Worm (Caenorhabditis elegans) whole organism, dauer: ENCODE data around the gene gst-11.

ENCODE experiments used
- unc-62 ChIP-seq: sonication (generic microtip); optimal IDR thresholded peaks from 2 replicates; lab custom pipeline; 2017; ENCODE audit warnings: missing biosample characterization, missing genetic modification reagents, missing genetic modification characterization

gst-11 gene

DNA sequence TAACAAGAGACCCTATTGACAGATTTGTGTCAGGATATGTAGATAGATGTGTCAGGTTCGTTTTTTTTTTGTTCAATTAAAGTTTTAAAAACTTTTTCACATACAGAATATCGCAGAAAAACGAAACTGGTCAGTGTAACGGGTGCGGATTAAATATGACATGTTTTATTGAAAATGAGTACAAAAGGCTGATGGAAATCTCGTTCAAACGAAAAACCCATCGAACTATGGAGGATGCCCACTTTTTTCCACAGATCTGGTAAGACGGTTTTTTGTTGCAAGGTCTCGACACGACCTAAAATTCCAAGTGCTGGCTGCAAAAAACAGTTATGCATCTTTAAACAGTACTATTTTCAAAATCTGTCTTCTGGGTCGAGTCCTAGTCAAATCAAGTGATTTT lies 3.5 kb downstream of the gst-11 start:
- TF ChIP-seq unc-62: no peak

DNA sequence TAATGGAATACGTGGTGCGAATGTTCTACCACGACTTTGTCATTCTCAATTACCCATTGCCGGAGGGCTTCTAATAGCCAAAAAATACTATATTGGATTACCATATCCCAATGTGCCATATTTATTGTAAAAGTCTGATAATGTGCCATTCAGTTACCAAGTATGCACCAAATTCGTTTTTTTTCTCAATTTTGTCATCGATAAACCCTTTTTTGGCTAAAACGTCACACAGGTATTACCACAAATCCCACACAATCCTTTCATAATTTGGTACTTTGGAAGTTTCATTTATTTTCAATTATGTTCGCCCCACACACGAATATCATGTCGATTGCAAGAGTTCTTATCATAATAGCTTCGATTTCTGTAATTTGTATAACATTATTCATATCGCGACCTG lies 5.5 kb downstream of the gst-11 start, which contains the start of gene vep-2:
Gene vep-2, plus strand, starts transcription at position 301 of the 400 bp plus-strand sequence.
- TF ChIP-seq unc-62: no peak

DNA sequence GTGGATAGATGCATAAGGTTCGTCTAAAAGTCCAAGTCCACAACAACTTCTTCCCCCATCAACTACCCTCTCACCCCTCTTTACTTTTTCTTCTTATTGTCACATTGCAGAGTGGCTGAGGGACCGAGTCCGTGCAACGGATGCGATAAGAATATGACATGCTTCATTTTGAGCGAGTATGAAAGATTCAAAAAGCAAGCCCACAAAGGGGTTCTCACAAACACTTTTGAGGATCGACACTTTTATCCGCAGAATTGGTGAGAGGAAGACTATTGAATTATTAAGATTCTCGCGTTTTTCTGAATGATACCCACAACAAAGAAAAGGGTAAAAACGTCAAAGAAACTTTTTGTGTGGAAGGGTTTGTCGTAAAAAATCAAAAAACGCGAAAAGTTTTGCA lies 8.0 kb downstream of the gst-11 start:
- TF ChIP-seq unc-62: no peak

DNA sequence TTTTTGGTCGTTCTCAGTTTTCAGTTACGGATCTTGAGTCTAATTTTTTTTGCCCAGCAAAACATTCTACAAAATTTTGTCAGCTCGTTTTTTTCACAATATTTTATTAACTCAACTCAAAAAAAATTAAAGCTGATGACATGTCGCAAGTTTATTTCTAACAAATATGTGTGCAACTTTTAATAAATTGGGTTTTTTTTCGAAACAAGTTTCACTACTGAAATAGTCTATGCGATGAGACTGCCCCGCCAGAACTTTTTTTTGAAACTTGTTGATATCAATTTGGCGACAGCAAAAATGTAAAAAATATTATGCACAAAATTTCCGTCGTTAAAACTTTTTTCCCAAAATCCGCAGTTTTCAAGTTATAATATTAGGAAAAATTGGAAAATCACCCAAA lies 10.4 kb downstream of the gst-11 start, which contains the start of gene C18B2.2:
Gene C18B2.2, plus strand, starts transcription at position 301 of the 400 bp plus-strand sequence.
- TF ChIP-seq unc-62: no peak

DNA sequence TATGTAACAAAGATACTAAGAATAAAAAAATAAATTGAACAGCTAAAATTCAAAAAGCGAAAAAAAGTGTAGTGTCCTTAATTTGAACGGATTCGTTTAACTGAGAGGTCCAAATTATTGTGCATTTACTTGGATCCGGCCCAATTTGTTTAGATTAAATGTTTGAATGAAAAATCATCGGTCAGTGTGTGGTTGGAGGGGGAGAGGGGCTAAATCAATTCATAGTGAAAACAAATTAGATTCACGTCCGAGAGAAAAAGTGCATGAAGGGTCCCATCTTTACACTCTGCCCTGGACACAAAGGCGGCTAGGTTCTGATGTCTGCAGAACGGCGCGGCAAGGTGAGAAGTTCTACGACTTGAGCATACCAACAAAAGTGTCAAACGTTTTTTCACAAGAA lies 14.7 kb downstream of the gst-11 start:
- no peak for TF ChIP-seq unc-62

DNA sequence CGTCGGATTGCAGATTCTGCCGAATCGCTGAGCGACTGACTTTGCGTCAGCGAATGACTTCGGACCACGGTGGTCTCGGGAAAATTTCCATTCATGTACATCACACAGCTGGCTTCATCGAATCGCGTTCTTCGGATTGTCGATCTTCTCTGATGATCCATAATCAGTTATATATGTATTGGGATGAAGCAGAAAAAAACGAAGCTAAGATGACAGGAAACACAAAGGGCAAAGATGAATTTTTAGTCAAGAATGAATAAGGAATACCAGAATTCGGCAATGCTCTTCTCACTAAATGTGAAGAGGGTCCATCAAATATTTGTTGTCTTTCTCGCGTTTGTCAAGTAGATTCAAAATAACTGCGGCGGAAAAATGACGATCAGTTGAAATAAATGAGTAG lies 16.3 kb downstream of the gst-11 start, which contains the start of gene del-9:
Gene del-9, minus strand, starts transcription at position 101 of the 400 bp plus-strand sequence.
- no peak for TF ChIP-seq unc-62

DNA sequence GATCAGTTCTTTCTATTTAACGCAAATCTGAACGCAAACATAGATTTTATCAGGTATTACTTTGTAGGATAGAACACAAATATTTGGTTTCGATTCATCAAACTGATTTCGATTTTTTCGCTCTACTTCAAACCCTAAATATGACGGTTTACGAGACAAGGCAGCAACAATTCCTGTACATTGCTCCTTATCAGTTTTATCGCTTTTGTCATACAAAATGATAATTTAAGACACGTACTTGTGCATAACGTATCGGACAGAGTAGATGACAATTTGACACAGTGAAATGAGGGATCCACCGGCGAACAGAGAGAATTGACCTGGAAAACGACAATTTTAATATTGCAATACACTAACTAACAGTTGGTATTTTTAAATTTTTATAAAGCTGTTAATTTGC lies 19.9 kb downstream of the gst-11 start:
- no peak for TF ChIP-seq unc-62

DNA sequence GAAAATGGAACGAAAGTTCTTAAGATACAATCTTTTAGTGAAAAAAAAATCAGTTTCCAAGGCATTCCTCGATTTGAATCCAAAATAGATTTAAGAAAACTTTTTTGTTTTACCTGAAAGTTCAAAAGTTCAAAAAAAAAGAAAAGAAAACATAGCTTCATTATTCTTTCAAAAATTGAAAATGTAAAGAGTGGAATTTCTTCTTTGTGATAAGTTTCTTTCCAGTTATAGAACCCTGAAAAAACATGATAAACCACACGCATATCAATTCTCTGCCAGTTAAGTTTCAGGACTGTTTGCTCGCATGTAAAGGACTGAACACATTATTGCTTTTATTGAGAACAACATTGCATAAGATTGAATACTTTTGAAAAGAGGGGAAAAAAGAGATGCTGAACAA lies 21.8 kb downstream of the gst-11 start:
- TF ChIP-seq unc-62: no peak

DNA sequence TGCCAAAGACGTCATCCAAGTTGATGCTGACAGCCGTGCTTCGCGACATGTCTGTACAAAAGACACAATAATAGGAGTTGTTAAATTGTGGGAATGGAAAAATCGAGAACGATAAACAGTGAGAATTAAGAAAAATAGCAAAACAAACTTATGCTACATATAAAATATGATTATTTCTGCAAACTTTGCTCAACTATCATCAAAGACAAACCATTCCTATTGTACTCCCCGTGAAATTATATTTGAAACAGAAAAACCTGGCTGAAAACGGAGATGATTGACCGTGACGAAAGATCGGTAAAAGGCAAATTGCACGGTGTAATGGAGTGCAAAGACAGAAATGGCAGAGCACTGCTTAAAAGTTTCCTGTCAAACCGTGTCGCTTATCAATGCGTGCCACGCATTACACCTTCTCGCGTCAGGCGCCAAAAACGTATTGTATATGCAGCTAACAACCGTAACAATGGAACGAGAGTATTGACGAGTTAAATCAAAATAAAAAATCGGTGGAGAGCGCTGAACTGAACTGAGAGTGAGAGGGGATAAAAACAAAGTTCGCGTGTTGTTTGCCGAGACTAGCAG lies 22.4 kb downstream of the gst-11 start, which contains the start of gene C18B2.5:
Gene C18B2.5, minus strand, starts transcription at position 51 of the 582 bp plus-strand sequence.
- no peak for TF ChIP-seq unc-62

DNA sequence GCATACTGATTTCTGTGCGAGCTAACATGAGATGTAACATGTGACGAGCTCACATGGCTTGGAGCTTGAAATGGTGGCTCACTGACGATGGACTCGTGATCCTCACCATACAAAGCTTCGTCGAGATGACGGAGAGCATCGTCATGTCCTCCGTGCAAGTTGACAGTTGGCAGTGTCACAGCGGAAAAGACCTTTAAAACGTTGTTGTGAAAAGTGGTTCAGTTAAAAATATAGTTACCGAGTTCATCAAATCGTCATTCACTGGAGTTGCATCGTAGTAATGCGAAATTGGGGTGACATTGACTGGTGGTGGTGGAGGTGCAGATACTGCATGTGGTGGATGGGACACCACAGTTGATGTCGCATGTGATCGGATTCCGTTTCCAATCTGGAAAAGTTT lies 23.1 kb downstream of the gst-11 start:
- TF ChIP-seq unc-62: no peak

DNA sequence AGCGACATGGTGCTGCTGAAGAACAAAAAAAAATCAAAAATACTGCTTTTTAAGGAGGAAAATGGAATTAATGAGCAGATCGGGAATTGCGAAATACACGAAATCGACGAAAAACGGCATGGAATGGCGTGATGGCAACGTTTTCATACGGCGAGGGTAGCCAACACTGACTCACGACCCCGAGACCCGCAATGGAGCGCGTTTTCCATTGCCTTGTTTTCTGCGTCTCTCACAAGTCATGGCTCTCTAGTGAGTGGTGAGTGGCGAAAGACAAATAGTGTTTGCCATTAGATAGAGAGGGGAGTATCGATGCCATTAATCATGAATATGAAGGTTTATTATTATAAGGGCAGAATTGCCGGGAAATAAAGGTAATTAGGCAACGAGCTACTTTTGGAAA lies 27.8 kb downstream of the gst-11 start, which contains the start of gene C18B2.4:
Gene C18B2.4, minus strand, starts transcription at position 15 of the 400 bp plus-strand sequence.
- TF ChIP-seq unc-62: no peak

DNA sequence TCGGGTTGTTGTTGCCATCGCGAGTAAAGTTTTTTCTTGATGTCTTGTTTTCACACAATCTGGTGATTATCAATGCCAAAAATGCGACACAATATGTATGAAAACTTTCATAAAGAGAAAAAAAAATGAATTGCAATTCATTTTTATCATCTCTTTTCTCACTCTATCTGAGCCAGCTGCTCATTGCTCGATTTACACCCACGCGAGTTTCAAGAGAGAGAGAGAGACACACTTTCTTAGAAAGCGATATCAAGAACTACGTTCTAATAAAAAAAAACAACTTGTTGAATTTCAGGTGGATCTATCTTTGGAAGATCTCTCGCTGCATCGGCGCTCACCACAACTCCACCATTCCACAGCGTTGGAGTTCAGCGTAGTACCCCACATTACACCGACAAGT lies 30.9 kb downstream of the gst-11 start:
- no peak for TF ChIP-seq unc-62

DNA sequence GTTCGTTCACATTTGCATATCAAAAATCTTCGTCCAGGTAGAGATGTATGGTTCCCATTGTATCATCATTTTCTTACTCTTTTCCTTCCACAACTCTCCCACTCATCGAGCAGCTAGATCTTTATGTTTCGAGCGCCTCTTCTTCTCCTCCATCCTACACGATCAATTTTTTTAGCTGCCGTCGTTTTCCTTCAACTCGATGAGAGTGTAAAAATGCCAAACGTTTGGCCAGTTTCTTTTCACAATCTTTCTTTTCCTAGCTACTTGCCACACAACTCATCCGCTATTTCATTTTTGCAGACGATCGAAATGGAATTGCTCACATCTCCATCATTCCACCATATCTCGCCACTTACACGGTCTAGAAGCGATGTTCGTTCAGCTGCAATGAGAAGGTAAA lies 32.0 kb downstream of the gst-11 start, which contains the start of gene C18B2.3:
Gene C18B2.3, plus strand, starts transcription at position 301 of the 400 bp plus-strand sequence.
- TF ChIP-seq unc-62: no peak

DNA sequence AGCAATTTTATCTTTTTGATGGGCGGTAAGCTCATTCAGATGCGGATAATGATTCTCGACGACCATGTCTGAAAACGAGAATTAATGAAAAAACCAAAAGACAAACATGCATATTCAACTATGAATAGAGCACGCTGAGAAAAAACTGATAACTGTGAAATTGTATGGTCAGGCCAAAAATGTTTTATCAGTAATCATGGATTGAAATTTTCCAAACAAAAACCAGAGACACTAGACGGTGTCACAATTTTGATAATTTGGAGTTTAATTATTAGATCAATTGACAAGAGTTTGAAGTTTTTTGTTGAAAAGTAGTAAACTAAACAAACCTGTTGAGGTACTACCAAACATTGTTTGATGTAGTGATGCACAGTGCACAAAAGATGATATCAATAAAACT lies 33.2 kb downstream of the gst-11 start, which contains the start of gene cgr-1:
Gene cgr-1, minus strand, starts transcription at position 68 of the 400 bp plus-strand sequence.
- no peak for TF ChIP-seq unc-62

DNA sequence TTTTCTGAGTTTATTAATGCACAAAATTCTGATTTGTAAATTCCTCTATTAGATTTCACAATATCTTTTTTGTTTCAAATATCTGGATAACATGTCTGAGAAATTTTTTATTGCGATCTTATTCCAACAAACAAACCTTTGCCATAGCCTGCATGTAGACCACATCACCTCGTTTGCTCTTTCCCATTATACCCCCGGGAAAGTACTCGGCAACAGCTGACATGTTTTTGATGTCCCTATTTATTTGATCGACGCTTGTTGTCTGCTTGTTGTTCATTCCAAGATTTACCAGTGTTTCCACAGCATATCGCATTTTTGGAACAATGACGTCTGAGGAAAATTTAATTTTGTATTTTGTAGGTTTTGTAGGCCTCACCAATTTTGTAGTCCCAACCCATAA lies 33.7 kb downstream of the gst-11 start:
- TF ChIP-seq unc-62: no peak

DNA sequence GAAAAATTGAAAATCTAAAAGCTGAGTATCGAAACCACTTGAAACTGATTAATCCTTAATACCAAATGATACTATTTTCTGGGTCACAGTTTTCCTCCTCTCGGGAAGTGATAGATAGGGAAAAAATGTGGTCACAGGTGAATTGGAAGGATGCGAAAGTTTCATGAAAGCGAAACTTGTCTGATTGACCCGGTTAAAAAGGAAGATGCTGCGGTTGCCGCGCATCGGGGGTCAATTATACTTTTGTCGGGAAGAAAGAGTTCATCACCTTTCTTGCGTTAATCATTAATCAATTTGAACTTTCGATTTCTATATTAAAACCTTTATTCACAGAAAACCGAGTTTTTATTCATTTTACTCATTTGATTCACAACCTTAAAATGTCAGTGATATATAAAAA lies 36.6 kb downstream of the gst-11 start:
- no peak for TF ChIP-seq unc-62

DNA sequence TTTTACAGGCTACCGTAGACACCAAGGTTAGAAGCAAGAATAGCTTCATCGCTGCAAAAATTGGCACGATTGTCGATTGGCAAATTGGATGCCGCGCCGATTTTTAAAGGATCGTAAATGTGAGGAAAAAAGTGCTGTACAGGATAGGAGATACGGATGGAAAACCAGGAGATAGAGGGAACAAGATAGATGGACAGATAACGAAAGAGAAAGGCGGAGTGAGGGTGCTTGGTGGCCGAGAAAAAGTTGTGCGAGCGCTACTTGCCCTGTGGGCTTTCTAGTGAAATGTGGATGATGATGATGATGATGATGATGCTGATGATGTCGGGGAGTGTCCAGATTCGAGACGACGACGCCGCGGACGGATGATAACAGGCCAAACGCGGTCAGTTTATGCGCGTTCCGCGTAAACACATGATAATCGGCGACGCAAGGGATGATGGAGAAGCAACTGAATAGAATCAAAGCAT lies 37.2 kb downstream of the gst-11 start, which contains the start of gene T27A10.6:
Gene T27A10.6, minus strand, starts transcription at position 51 of the 470 bp plus-strand sequence.
- no peak for TF ChIP-seq unc-62

DNA sequence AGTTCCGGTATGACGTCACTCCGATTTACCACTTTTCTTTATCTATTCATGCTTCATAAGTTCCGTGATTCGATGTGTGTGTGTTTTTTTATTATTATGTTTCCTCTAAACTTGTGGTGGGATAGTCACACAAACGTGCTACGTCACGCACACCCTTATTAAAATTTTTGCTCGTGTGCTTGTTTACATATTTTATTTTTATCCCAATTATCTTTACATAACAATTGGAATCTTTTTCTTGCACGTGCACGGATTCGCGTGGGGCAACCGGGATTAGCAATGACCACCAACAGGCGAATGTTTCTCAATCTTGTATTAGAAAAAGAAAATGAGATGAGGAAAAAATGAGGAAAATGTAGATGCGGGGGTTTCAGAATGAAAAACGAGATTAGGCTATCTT lies 43.0 kb downstream of the gst-11 start:
- no peak for TF ChIP-seq unc-62
